Worm (Caenorhabditis elegans) whole organism, early embryonic: ENCODE measurements around the gene Y102A5C.27.

ENCODE experiments used
- ama-1 ChIP-seq: fragments of 150-350 bp; optimal IDR thresholded peaks from 2 replicates; lab custom pipeline; 2014
- ceh-13 ChIP-seq: fragments of 200-800 bp; sonication (Bioruptor generic); optimal IDR thresholded peaks from 2 replicates; lab custom pipeline; 2018; ENCODE audit warnings: mild to moderate bottlenecking, missing genetic modification characterization, missing compliant biosample characterization
- hmbx-1 ChIP-seq: sonication (generic microtip); optimal IDR thresholded peaks from 2 replicates; lab custom pipeline; 2016; ENCODE audit warnings: mild to moderate bottlenecking, missing genetic modification characterization, missing compliant biosample characterization
- hnd-1 ChIP-seq: sonication (generic microtip); optimal IDR thresholded peaks from 2 replicates; lab custom pipeline; 2016; ENCODE audit warnings: missing genetic modification characterization, missing compliant biosample characterization
- tbx-11 ChIP-seq: fragments of 200-800 bp; sonication (Bioruptor generic); IDR thresholded peaks from 2 replicates; pipeline ENCODE4 v1.3.6; 2022; ENCODE audit warnings: missing genetic modification characterization, missing compliant biosample characterization

- TF ChIP-seq tbx-11 (GFP tag; lab: Robert Waterston, UW) (no peak), ceh-13 (GFP tag; lab: Kevin White, UChicago) (no peak), ama-1 (no peak), hmbx-1 (tag; lab: Kevin White, UChicago) (no peak), hnd-1 (tag; lab: Kevin White, UChicago) (no peak)
These were observed 16.4 kb downstream of the Y102A5C.27 start, which contains the start of gene srh-119 for ce11 chrV:16972134-16972533.
